Worm (Caenorhabditis elegans) whole organism, midembryonic: ENCODE results near the gene mrck-1.

Experiments used
- T22C8.4 ChIP-seq: fragments of 200-800 bp; sonication (Bioruptor generic); IDR thresholded peaks from 2 replicates; pipeline ENCODE4 v1.3.6; 2022; ENCODE audit warnings: missing genetic modification characterization, missing compliant biosample characterization
- cog-1 ChIP-seq: sonication (generic microtip); optimal IDR thresholded peaks from 2 replicates; lab custom pipeline; 2016; ENCODE audit warnings: missing genetic modification characterization, missing compliant biosample characterization
- flt-1 ChIP-seq: fragments of 200-800 bp; sonication (Bioruptor generic); IDR thresholded peaks from 2 replicates; pipeline ENCODE4 v1.3.6; 2022; ENCODE audit warnings: missing genetic modification characterization, missing compliant biosample characterization
- klf-2 ChIP-seq: fragments of 200-800 bp; sonication (Bioruptor generic); conservative IDR thresholded peaks from 2 replicates; pipeline ENCODE4 v1.3.6; 2022; ENCODE audit warnings: missing genetic modification reagents, missing genetic modification characterization, missing compliant biosample characterization
- med-1 ChIP-seq: sonication (generic microtip); optimal IDR thresholded peaks from 2 replicates; lab custom pipeline; 2017; ENCODE audit warnings: missing genetic modification characterization, mild to moderate bottlenecking, missing compliant biosample characterization, antibody characterized with exemption, missing genetic modification reagents; ENCODE audit not compliant: insufficient read depth
- ref-1 ChIP-seq: fragments of 200-800 bp; sonication (Bioruptor generic); conservative IDR thresholded peaks from 2 replicates; pipeline ENCODE4 v1.3.6; 2022; ENCODE audit warnings: missing genetic modification reagents, missing genetic modification characterization, missing compliant biosample characterization
- tab-1 ChIP-seq: fragments of 200-800 bp; sonication (Bioruptor generic); IDR thresholded peaks from 2 replicates; pipeline ENCODE4 v1.3.6; 2022; ENCODE audit warnings: missing genetic modification characterization, missing compliant biosample characterization
- ztf-23 ChIP-seq: fragments of 200-800 bp; sonication (Bioruptor generic); IDR thresholded peaks from 2 replicates; pipeline ENCODE4 v1.3.6; 2022; ENCODE audit warnings: missing genetic modification reagents, missing genetic modification characterization, missing compliant biosample characterization
- ztf-29 ChIP-seq: fragments of 200-800 bp; sonication (Bioruptor generic); IDR thresholded peaks from 2 replicates; pipeline ENCODE4 v1.3.6; 2022; ENCODE audit warnings: missing genetic modification reagents, missing genetic modification characterization, missing compliant biosample characterization

ce11 chrV:6301046-6301445 lies 34.0 kb upstream of the mrck-1 start:
- TF ChIP-seq ztf-23 (no peak), ztf-29 (GFP tag; lab: Robert Waterston, UW) (no peak), klf-2 (GFP tag; lab: Robert Waterston, UW) (no peak), med-1 (GFP tag; lab: Kevin White, UChicago) (no peak), ref-1 (GFP tag; lab: Robert Waterston, UW) (no peak), flt-1 (no peak), cog-1 (tag; lab: Kevin White, UChicago) (no peak), tab-1 (GFP tag; lab: Robert Waterston, UW) (no peak), T22C8.4 (GFP tag; lab: Robert Waterston, UW) (no peak)
